Fruit fly (Drosophila melanogaster): ENCODE measurements around the gene CG14535.

The CG14535 gene

DNA sequence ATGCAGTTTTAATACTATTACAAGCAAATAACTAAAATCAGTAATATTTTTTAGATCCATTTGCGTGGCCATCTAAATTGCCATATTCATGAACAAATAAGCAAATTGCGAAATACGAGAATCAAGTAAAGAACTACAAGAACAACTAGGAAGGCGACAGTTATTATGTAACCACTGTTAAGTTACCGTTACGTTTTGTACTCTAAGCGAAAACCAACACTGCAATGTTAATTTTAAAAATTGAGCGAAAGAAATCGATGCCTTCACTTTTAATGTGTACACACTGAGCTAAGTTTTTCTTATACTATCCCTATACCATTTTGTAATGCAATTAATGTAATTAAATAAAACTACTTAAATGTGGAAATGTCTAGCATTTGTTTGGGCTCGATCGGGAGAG, 34.9 kb downstream of the CG14535 start:
- no peak for TF ChIP-seq Dll (optimal IDR thresholded peaks at IDR 0.05)
- TF ChIP-seq CG8478 (optimal IDR thresholded peaks at IDR 0.05): no peak
- no peak for TF ChIP-seq EcR (GFP tag; optimal IDR thresholded peaks at IDR 0.05)
- TF ChIP-seq pan (optimal IDR thresholded peaks at IDR 0.05): no peak
- no peak for TF ChIP-seq psq (optimal IDR thresholded peaks at IDR 0.05)
- no peak for TF ChIP-seq usp (GFP tag; optimal IDR thresholded peaks at IDR 0.05)

DNA sequence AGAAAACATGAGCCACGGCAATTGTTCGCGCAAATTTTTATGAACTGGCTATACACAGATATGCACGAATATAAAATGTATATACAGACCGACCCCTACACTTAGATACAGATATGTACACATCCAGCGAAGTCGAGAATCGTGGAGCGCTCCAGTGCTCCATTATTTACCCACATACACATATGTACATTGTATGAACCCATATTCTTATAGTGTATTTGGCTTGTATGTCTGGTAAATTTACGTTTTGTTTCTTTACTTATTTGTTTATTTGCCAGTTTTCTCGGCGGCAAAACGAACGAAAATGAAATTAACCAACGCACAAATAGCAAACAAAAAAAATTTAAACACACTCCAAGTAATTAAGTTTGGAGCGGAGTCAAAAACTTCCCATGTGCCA, 41.9 kb downstream of the CG14535 start:
- TF ChIP-seq Dll (optimal IDR thresholded peaks at IDR 0.05): no peak
- TF ChIP-seq usp (GFP tag; optimal IDR thresholded peaks at IDR 0.05): no peak
- TF ChIP-seq CG8478 (optimal IDR thresholded peaks at IDR 0.05): no peak

DNA sequence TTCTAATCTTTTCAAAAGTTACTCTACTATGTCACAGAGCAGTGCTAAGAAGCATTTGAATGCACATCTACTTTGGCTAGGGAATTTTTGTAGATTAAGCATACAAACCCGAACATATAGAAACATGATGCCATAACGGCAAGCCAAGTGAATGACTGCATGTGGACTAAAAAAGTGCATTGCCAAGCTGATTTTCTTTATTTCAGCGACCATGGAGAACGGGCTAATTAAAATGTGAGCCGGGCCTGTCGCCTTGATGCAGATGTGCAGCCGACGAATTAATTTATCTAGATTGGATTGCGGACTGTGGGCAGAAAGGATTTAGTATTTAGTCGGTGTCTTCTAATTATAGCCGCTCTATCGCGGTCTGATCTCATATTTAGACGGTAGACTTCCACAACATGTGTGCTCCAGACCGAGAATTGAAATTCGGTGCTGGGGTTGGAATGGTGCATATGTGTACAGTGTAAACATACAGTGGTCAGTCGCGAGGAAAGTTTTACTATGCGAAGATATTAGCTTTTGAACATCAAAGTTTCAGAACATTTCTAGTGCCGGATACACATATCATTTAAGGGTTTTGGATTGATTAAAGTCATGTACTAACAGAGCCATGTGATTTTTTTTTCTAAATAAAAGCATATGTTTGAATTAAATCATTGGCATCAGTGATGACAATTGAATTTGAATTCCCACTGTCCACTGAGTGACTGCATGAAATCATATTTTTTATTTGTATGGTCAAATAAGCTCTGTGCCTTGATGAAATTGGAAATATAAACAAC, 42.5 kb downstream of the CG14535 start:
- TF ChIP-seq Dll (optimal IDR thresholded peaks at IDR 0.05) (no peak), CG8478 (optimal IDR thresholded peaks at IDR 0.05) (no peak), pan (optimal IDR thresholded peaks at IDR 0.05) (no peak), EcR (GFP tag; optimal IDR thresholded peaks at IDR 0.05) (no peak), psq (optimal IDR thresholded peaks at IDR 0.05) (no peak), usp (GFP tag; optimal IDR thresholded peaks at IDR 0.05) (no peak)

DNA sequence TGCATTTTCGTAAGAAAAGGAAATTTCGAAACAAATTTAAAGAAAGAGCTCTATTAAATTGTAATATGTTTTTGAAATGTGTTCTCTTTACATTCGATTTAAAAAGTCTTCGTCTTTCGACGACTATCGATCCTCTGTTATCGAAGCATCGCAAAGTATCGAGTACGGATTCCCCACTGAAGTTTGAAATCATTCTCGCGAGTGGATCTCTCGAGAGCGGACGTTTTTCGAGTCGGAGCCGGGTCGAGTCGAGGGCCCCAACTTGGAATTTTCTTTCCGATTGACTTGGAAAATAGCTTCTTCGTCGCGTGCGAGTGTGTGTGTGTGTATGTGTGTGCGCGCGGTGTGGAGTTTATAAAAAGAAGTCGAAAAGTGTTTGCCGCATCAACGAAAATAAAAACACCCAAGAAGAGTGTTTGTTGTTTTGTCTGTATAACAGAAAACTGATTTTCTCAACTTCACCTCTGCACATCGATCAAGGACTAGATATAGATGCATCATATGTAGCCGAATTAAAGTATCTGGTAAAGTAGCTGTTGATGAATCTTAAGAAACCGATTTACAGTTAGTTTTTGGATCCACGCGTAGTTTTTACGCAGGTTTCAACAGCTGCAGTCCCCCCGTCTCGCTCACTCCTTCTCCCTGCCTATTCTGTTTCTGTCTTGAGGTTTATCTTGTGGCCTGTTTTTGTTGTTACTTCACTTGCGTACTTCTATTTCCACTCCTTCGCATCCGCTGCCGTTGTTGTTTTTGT, 43.8 kb downstream of the CG14535 start, which contains the start of gene LanB1:
TSS of gene LanB1 (plus strand) at position 190 of the 754 bp plus-strand sequence.
- TF ChIP-seq CG8478 (optimal IDR thresholded peaks at IDR 0.05) (no peak), Dll (optimal IDR thresholded peaks at IDR 0.05) (no peak), EcR (GFP tag; optimal IDR thresholded peaks at IDR 0.05) (no peak), psq (optimal IDR thresholded peaks at IDR 0.05) (no peak)

DNA sequence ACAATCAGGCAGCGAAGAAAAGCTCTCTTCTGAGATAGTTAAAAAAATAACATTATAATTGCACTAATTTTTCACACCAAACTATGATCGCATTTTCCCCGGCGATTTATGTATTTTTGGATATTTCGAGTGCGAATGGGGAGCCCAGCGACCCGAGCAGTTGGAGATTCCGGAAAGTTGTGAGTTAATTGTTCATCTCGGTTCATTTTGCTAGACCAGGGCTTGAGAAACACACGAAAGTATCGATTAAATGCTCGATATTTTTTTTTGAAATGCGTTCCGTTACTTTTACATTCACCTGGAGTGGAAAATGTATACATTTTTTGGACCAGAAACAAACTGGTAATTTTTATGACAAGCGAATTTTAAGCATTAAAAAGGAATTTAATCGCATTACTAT, 44.8 kb downstream of the CG14535 start, which contains the start of gene Cdc14:
TSS of gene Cdc14 (minus strand) at position 185 of the 400 bp plus-strand sequence.
- TF ChIP-seq EcR (GFP tag; optimal IDR thresholded peaks at IDR 0.05) (no peak), CG8478 (optimal IDR thresholded peaks at IDR 0.05) (no peak), usp (GFP tag; optimal IDR thresholded peaks at IDR 0.05) (no peak), pan (optimal IDR thresholded peaks at IDR 0.05) (no peak), psq (optimal IDR thresholded peaks at IDR 0.05) (no peak), Dll (optimal IDR thresholded peaks at IDR 0.05) (no peak)

DNA sequence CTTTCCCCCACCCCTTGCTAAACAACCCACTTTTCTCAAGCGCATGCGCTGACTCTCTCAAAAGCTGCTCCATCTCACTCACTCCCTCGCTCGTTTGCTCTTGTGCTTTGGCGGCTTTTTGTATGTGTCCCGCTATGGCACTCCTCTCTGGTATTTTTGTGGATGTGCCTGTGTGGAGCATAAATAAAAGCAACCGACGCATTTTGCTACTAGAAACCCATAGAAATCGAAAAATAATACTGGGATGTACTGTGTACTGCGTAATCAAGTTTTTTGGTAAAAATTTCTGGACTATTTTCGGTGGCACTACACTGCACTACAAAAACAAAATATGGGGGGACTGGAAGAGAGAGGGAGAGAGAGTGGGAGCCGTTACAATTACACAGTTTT, 45.6 kb downstream of the CG14535 start:
- TF ChIP-seq Dll (optimal IDR thresholded peaks at IDR 0.05): no peak
- TF ChIP-seq usp (GFP tag; optimal IDR thresholded peaks at IDR 0.05): no peak
- TF ChIP-seq pan (optimal IDR thresholded peaks at IDR 0.05): no peak
- TF ChIP-seq EcR (GFP tag; optimal IDR thresholded peaks at IDR 0.05): peak in 1 of 2 experiments; percentile 21
- TF ChIP-seq CG8478 (optimal IDR thresholded peaks at IDR 0.05): peak; percentile 35

DNA sequence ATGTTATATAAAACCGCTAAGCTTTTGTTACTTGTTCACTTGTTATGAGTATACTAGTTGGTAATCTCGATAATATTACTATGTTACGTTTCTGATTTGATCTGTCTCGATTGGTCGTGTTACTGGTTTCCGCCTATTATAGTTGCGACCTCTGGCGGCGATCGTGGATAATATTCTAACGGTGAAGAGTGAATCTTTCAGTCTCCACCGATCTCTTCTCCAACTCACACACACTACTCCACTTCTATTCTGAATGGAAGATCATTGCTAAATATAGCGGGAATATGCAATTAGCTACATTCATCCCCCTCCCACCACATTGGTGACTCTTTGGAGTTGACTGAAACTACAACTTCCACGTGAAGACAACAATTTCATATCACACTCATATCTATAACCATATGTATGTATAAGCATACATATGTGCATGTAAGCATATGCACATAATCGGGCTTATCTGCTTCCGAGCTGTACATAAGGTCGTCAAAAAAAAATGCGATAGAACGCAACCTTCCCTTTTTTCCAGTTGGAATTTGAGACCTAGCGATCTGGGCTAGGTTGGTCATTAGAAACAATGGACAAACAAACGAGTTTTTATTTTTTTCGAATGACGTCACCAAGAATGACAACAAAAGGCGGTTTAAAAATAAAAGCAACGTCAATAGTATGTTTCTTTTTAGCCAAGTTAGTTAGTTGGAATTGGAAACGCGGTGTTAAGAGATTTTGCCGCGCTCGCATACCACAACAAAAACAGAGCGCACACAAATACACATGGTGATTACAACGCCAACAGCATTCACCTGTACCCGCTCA, 46.2 kb downstream of the CG14535 start:
- TF ChIP-seq EcR (GFP tag; optimal IDR thresholded peaks at IDR 0.05) (no peak), pan (optimal IDR thresholded peaks at IDR 0.05) (no peak), Dll (optimal IDR thresholded peaks at IDR 0.05) (no peak), CG8478 (optimal IDR thresholded peaks at IDR 0.05) (no peak), psq (optimal IDR thresholded peaks at IDR 0.05) (no peak), usp (GFP tag; optimal IDR thresholded peaks at IDR 0.05) (no peak)

- no peak for TF ChIP-seq pan (optimal IDR thresholded peaks at IDR 0.05)
- TF ChIP-seq usp (GFP tag; optimal IDR thresholded peaks at IDR 0.05): no peak
- no peak for TF ChIP-seq psq (optimal IDR thresholded peaks at IDR 0.05)
- TF ChIP-seq EcR (GFP tag; optimal IDR thresholded peaks at IDR 0.05): no peak
- no peak for TF ChIP-seq CG8478 (optimal IDR thresholded peaks at IDR 0.05)
- TF ChIP-seq Dll (optimal IDR thresholded peaks at IDR 0.05): no peak
Observed at dm6 chr2L:7807563-7807962, 47.7 kb downstream of the CG14535 start.

- peak in 1 of 2 experiments; percentile 27 for TF ChIP-seq EcR (GFP tag; optimal IDR thresholded peaks at IDR 0.05)
- TF ChIP-seq usp (GFP tag; optimal IDR thresholded peaks at IDR 0.05): no peak
- TF ChIP-seq Dll (optimal IDR thresholded peaks at IDR 0.05): no peak
- no peak for TF ChIP-seq CG8478 (optimal IDR thresholded peaks at IDR 0.05)
- no peak for TF ChIP-seq psq (optimal IDR thresholded peaks at IDR 0.05)
- TF ChIP-seq pan (optimal IDR thresholded peaks at IDR 0.05): no peak
Observed at dm6 chr2L:7799804-7800433, 55.4 kb downstream of the CG14535 start, which contains the start of the genes Herp and r2d2. TSS of gene Herp (minus strand) at chr2L:7800058. TSS of gene r2d2 (plus strand) at chr2L:7800147.

DNA sequence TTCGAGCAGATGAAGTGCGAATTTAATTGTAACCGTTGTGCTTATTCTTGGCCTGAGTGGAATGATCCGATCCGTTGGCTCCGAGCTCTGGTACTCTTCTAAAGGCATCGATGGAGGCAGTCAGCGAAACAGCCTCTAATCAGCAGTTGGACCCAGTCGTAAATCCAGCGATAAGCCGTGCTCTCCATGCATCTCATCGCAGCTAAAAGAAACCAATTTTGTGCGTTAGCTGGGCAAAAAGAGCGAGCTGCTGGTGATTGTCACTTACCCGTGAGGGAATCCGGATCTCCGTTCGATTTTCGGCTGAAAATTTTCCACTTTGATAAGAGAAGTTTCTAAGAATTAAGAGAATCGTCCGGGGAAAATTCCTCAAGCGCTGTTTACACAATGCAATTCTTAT, 59.4 kb downstream of the CG14535 start, which contains the start of gene LKRSDH:
TSS of gene LKRSDH (minus strand) at position 101 of the 400 bp plus-strand sequence.
- TF ChIP-seq usp (GFP tag; optimal IDR thresholded peaks at IDR 0.05) (no peak), Dll (optimal IDR thresholded peaks at IDR 0.05) (no peak), EcR (GFP tag; optimal IDR thresholded peaks at IDR 0.05) (no peak), pan (optimal IDR thresholded peaks at IDR 0.05) (no peak), psq (optimal IDR thresholded peaks at IDR 0.05) (no peak), CG8478 (optimal IDR thresholded peaks at IDR 0.05) (no peak)
